Worm (Caenorhabditis elegans) whole organism, midembryonic: Measurements from ENCODE around the gene his-72.

ENCODE experiments used
- T22C8.4 ChIP-seq: fragments of 200-800 bp; sonication (Bioruptor generic); IDR thresholded peaks from 2 replicates; pipeline ENCODE4 v1.3.6; 2022; ENCODE audit warnings: missing genetic modification characterization, missing compliant biosample characterization
- cog-1 ChIP-seq: sonication (generic microtip); optimal IDR thresholded peaks from 2 replicates; lab custom pipeline; 2016; ENCODE audit warnings: missing genetic modification characterization, missing compliant biosample characterization
- flt-1 ChIP-seq: fragments of 200-800 bp; sonication (Bioruptor generic); IDR thresholded peaks from 2 replicates; pipeline ENCODE4 v1.3.6; 2022; ENCODE audit warnings: missing genetic modification characterization, missing compliant biosample characterization
- klf-2 ChIP-seq: fragments of 200-800 bp; sonication (Bioruptor generic); conservative IDR thresholded peaks from 2 replicates; pipeline ENCODE4 v1.3.6; 2022; ENCODE audit warnings: missing genetic modification reagents, missing genetic modification characterization, missing compliant biosample characterization
- med-1 ChIP-seq: sonication (generic microtip); optimal IDR thresholded peaks from 2 replicates; lab custom pipeline; 2017; ENCODE audit warnings: missing genetic modification characterization, mild to moderate bottlenecking, missing compliant biosample characterization, antibody characterized with exemption, missing genetic modification reagents; ENCODE audit not compliant: insufficient read depth
- ref-1 ChIP-seq: fragments of 200-800 bp; sonication (Bioruptor generic); conservative IDR thresholded peaks from 2 replicates; pipeline ENCODE4 v1.3.6; 2022; ENCODE audit warnings: missing genetic modification reagents, missing genetic modification characterization, missing compliant biosample characterization
- tab-1 ChIP-seq: fragments of 200-800 bp; sonication (Bioruptor generic); IDR thresholded peaks from 2 replicates; pipeline ENCODE4 v1.3.6; 2022; ENCODE audit warnings: missing genetic modification characterization, missing compliant biosample characterization
- ztf-23 ChIP-seq: fragments of 200-800 bp; sonication (Bioruptor generic); IDR thresholded peaks from 2 replicates; pipeline ENCODE4 v1.3.6; 2022; ENCODE audit warnings: missing genetic modification reagents, missing genetic modification characterization, missing compliant biosample characterization
- ztf-29 ChIP-seq: fragments of 200-800 bp; sonication (Bioruptor generic); IDR thresholded peaks from 2 replicates; pipeline ENCODE4 v1.3.6; 2022; ENCODE audit warnings: missing genetic modification reagents, missing genetic modification characterization, missing compliant biosample characterization

his-72 gene

ce11 chrIII:12327528-12327997, 41.3 kb downstream of the his-72 start, which contains the start of the genes zip-12 and Y75B8A.63:
Gene zip-12 (plus strand): TSS chrIII:12327914.
Gene Y75B8A.63 (plus strand): TSS chrIII:12327947.
- TF ChIP-seq T22C8.4 (no peak), klf-2 (no peak), ztf-23 (GFP tag; lab: Robert Waterston, UW) (no peak), flt-1 (GFP tag; lab: Robert Waterston, UW) (no peak), ref-1 (GFP tag; lab: Robert Waterston, UW) (no peak), cog-1 (tag; lab: Kevin White, UChicago) (no peak), med-1 (GFP tag; lab: Kevin White, UChicago) (no peak), ztf-29 (no peak), tab-1 (GFP tag; lab: Robert Waterston, UW) (no peak)

- no peak for TF ChIP-seq ztf-29
- no peak for TF ChIP-seq klf-2
Measured at ce11 chrIII:12325284-12325683, 43.6 kb downstream of the his-72 start.

ce11 chrIII:12318794-12319193, 50.1 kb downstream of the his-72 start, which contains the start of gene Y75B8A.28:
Gene Y75B8A.28 (plus strand): TSS chrIII:12319089.
- TF ChIP-seq klf-2 (no peak), flt-1 (GFP tag; lab: Robert Waterston, UW) (no peak), med-1 (GFP tag; lab: Kevin White, UChicago) (no peak), cog-1 (tag; lab: Kevin White, UChicago) (no peak), ref-1 (GFP tag; lab: Robert Waterston, UW) (no peak), ztf-23 (GFP tag; lab: Robert Waterston, UW) (no peak)

- TF ChIP-seq klf-2 (no peak), cog-1 (tag; lab: Kevin White, UChicago) (no peak), med-1 (GFP tag; lab: Kevin White, UChicago) (no peak), ztf-29 (no peak), flt-1 (GFP tag; lab: Robert Waterston, UW) (no peak), ztf-23 (GFP tag; lab: Robert Waterston, UW) (no peak), ref-1 (GFP tag; lab: Robert Waterston, UW) (no peak), tab-1 (GFP tag; lab: Robert Waterston, UW) (no peak), T22C8.4 (no peak)
Measured at ce11 chrIII:12317492-12317891, 51.4 kb downstream of the his-72 start.
